Fruit fly (Drosophila melanogaster) whole organism: ENCODE results near the gene daed.

Experiments used
- CG8478 ChIP-seq: fragments of >200 bp; optimal IDR thresholded peaks from 2 replicates; lab custom pipeline; 2018; ENCODE audit warnings: inconsistent platforms
- EcR ChIP-seq, 2 experiments: fragments of >200 bp; optimal IDR thresholded peaks; 2 replicates each; lab custom pipeline; 2017; ENCODE audit warnings: missing biosample characterization in 2 of 2, missing genetic modification characterization in 2 of 2, missing genetic modification reagents in 2 of 2
- usp ChIP-seq: fragments of >200 bp; optimal IDR thresholded peaks from 2 replicates; lab custom pipeline; 2017; ENCODE audit warnings: missing biosample characterization, missing genetic modification characterization, mixed read lengths

DNA sequence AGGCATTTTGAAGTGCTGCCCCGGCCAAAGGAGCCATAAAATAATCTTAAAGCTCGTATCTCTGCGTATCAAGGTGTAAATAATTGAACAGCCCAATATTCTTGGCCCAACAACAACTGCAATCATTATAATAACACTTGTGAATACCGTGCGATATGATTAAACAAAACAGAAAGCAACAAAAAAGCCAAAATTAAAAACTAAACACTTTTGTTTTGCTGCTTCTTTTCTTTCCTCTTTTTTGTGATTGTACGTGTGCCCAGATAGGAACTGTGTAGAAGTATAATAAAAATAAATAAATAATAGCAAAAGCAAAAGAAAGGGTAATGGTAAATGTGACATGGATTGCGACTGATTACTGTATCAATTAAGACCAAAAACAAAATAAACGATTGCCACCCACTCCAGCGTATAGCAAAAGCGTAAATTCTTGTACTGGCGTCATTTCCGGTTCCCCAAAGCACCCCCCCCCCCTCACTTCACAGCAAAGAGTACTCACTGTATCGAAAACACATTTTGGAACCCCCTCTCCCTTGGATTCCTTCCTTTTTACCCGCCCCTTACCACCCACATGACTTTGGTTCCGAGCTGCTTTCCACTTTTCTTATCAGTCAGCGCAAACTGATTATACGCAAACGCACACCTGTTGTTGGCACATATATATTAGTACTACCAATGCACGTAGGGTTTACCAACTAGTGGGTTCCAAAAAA is 44.6 kb downstream of the daed start:
- TF ChIP-seq usp (GFP tag; lab: Kevin White, UChicago) (no peak), CG8478 (lab: Kevin White, UChicago) (no peak), EcR (GFP tag; optimal IDR thresholded peaks at IDR 0.05; lab: Kevin White, UChicago) (no peak)
